Worm (Caenorhabditis elegans) whole organism, L2 larva: Measurements from ENCODE around the gene F53B7.7.
A peak's percentile ranks its signal among the peaks of the same experiment; 100 is the strongest.

ENCODE experiments used
- C34F6.9 ChIP-seq: fragments of 150-350 bp; optimal IDR thresholded peaks from 2 replicates; lab custom pipeline; 2014; ENCODE audit warnings: missing biosample characterization, missing genetic modification characterization
- F13H6.1 ChIP-seq: sonication (generic microtip); optimal IDR thresholded peaks from 2 replicates; lab custom pipeline; 2016; ENCODE audit warnings: missing genetic modification characterization, missing compliant biosample characterization
- R02D3.7 ChIP-seq: fragments of 150-350 bp; optimal IDR thresholded peaks from 2 replicates; lab custom pipeline; 2014; ENCODE audit warnings: missing biosample characterization, missing genetic modification characterization
- Y55F3AM.14 ChIP-seq: fragments of 200-800 bp; sonication (Bioruptor generic); optimal IDR thresholded peaks from 2 replicates; lab custom pipeline; 2018; ENCODE audit warnings: mild to moderate bottlenecking, missing genetic modification characterization, missing compliant biosample characterization
- ZK546.5 ChIP-seq: sonication (generic microtip); optimal IDR thresholded peaks from 2 replicates; lab custom pipeline; 2017; ENCODE audit warnings: missing biosample characterization, missing genetic modification characterization
- alr-1 ChIP-seq: fragments of 150-350 bp; optimal IDR thresholded peaks from 2 replicates; lab custom pipeline; 2014; ENCODE audit warnings: missing biosample characterization, missing genetic modification characterization
- aly-2 ChIP-seq: fragments of 150-350 bp; optimal IDR thresholded peaks from 2 replicates; lab custom pipeline; 2014; ENCODE audit warnings: missing biosample characterization, missing genetic modification characterization
- ama-1 ChIP-seq: fragments of 150-350 bp; optimal IDR thresholded peaks from 2 replicates; lab custom pipeline; 2018; ENCODE audit warnings: inconsistent platforms
- blmp-1 ChIP-seq: sonication (generic microtip); optimal IDR thresholded peaks from 2 replicates; lab custom pipeline; 2017; ENCODE audit warnings: missing genetic modification characterization, mild to moderate bottlenecking, missing compliant biosample characterization, antibody characterized with exemption, moderate library complexity; ENCODE audit not compliant: insufficient read depth
- ceh-16 ChIP-seq: fragments of 150-350 bp; optimal IDR thresholded peaks from 2 replicates; lab custom pipeline; 2014; ENCODE audit warnings: missing biosample characterization, missing genetic modification characterization
- ceh-82 ChIP-seq: fragments of 150-350 bp; optimal IDR thresholded peaks from 2 replicates; lab custom pipeline; 2014; ENCODE audit warnings: missing biosample characterization, missing genetic modification characterization
- crh-2 ChIP-seq: sonication (generic microtip); optimal IDR thresholded peaks from 2 replicates; lab custom pipeline; 2017; ENCODE audit warnings: missing biosample characterization, missing genetic modification characterization
- dmd-4 ChIP-seq: sonication (generic microtip); optimal IDR thresholded peaks from 2 replicates; lab custom pipeline; 2017; ENCODE audit warnings: missing biosample characterization, missing genetic modification characterization
- egl-27 ChIP-seq: sonication (generic microtip); optimal IDR thresholded peaks from 3 replicates; lab custom pipeline; 2017; ENCODE audit warnings: missing biosample characterization, missing genetic modification reagents, missing genetic modification characterization
- elt-1 ChIP-seq: fragments of 150-350 bp; optimal IDR thresholded peaks from 2 replicates; lab custom pipeline; 2014; ENCODE audit warnings: missing biosample characterization, missing genetic modification characterization
- elt-3 ChIP-seq: sonication (generic microtip); optimal IDR thresholded peaks from 2 replicates; lab custom pipeline; 2017; ENCODE audit warnings: missing biosample characterization, missing genetic modification characterization
- fos-1 ChIP-seq: fragments of 150-350 bp; optimal IDR thresholded peaks from 2 replicates; lab custom pipeline; 2014; ENCODE audit warnings: missing biosample characterization, missing genetic modification characterization
- gmeb-1 ChIP-seq: fragments of 150-350 bp; optimal IDR thresholded peaks from 2 replicates; lab custom pipeline; 2014; ENCODE audit warnings: missing biosample characterization, missing genetic modification characterization
- lin-11 ChIP-seq: fragments of 150-350 bp; sonication (generic microtip); optimal IDR thresholded peaks from 2 replicates; lab custom pipeline; 2014; ENCODE audit warnings: missing biosample characterization, missing genetic modification characterization, inconsistent platforms, mixed read lengths
- lin-13 ChIP-seq: fragments of 150-350 bp; optimal IDR thresholded peaks from 2 replicates; lab custom pipeline; 2014; ENCODE audit warnings: missing biosample characterization, missing genetic modification reagents, missing genetic modification characterization
- lin-39 ChIP-seq: fragments of 150-350 bp; optimal IDR thresholded peaks from 2 replicates; lab custom pipeline; 2014; ENCODE audit warnings: missing biosample characterization, missing genetic modification reagents, missing genetic modification characterization
- lsy-2 ChIP-seq, 2 experiments: fragments of 150-350 bp in 1 of 2; sonication (generic microtip) in 1 of 2; optimal IDR thresholded peaks; 2 replicates each; lab custom pipeline; 2014 to 2017; ENCODE audit warnings: missing biosample characterization in 2 of 2, missing genetic modification characterization in 2 of 2
- mab-5 ChIP-seq: fragments of 150-350 bp; optimal IDR thresholded peaks from 2 replicates; lab custom pipeline; 2014; ENCODE audit warnings: missing biosample characterization, missing genetic modification characterization
- mbf-1 ChIP-seq: sonication (generic microtip); optimal IDR thresholded peaks from 2 replicates; lab custom pipeline; 2017; ENCODE audit warnings: missing biosample characterization, missing genetic modification characterization
- mdl-1 ChIP-seq, 2 experiments: fragments of 150-350 bp in 1 of 2; sonication (generic microtip) in 1 of 2; optimal IDR thresholded peaks; 2 replicates each; lab custom pipeline; 2017; ENCODE audit warnings: missing biosample characterization in 2 of 2, missing genetic modification characterization in 2 of 2
- nhr-10 ChIP-seq: sonication (generic microtip); optimal IDR thresholded peaks from 2 replicates; lab custom pipeline; 2017; ENCODE audit warnings: missing biosample characterization, missing genetic modification characterization
- nhr-11 ChIP-seq: fragments of 150-350 bp; optimal IDR thresholded peaks from 2 replicates; lab custom pipeline; 2014; ENCODE audit warnings: missing biosample characterization, missing genetic modification characterization
- nhr-12 ChIP-seq: fragments of 150-350 bp; optimal IDR thresholded peaks from 2 replicates; lab custom pipeline; 2014; ENCODE audit warnings: missing biosample characterization, missing genetic modification characterization
- nhr-129 ChIP-seq: fragments of 150-350 bp; optimal IDR thresholded peaks from 2 replicates; lab custom pipeline; 2014; ENCODE audit warnings: missing biosample characterization, missing genetic modification characterization
- nhr-21 ChIP-seq: fragments of 150-350 bp; optimal IDR thresholded peaks from 2 replicates; lab custom pipeline; 2014; ENCODE audit warnings: missing biosample characterization, missing genetic modification characterization
- nhr-23 ChIP-seq: fragments of 150-350 bp; optimal IDR thresholded peaks from 2 replicates; lab custom pipeline; 2014; ENCODE audit warnings: missing biosample characterization, missing genetic modification reagents, missing genetic modification characterization
- nhr-237 ChIP-seq: fragments of 150-350 bp; optimal IDR thresholded peaks from 2 replicates; lab custom pipeline; 2014; ENCODE audit warnings: missing biosample characterization, missing genetic modification characterization
- nhr-25 ChIP-seq: fragments of 150-350 bp; sonication (generic microtip); optimal IDR thresholded peaks from 3 replicates; lab custom pipeline; 2014; ENCODE audit warnings: missing biosample characterization, missing genetic modification characterization
- nhr-6 ChIP-seq: fragments of 150-350 bp; optimal IDR thresholded peaks from 2 replicates; lab custom pipeline; 2014; ENCODE audit warnings: missing biosample characterization, missing genetic modification characterization
- nhr-77 ChIP-seq: fragments of 150-350 bp; optimal IDR thresholded peaks from 2 replicates; lab custom pipeline; 2014; ENCODE audit warnings: missing biosample characterization, missing genetic modification characterization
- peb-1 ChIP-seq: fragments of 150-350 bp; optimal IDR thresholded peaks from 2 replicates; lab custom pipeline; 2014; ENCODE audit warnings: missing biosample characterization, missing genetic modification characterization
- sem-4 ChIP-seq: fragments of 150-350 bp; optimal IDR thresholded peaks from 2 replicates; lab custom pipeline; 2014; ENCODE audit warnings: missing biosample characterization, missing genetic modification reagents, missing genetic modification characterization
- skn-1 ChIP-seq: sonication (generic microtip); optimal IDR thresholded peaks from 2 replicates; lab custom pipeline; 2017; ENCODE audit warnings: missing biosample characterization, missing genetic modification characterization
- sma-3 ChIP-seq: sonication (generic microtip); optimal IDR thresholded peaks from 2 replicates; lab custom pipeline; 2016; ENCODE audit warnings: missing genetic modification reagents, missing genetic modification characterization, missing compliant biosample characterization
- sma-9 ChIP-seq, 2 experiments: fragments of 150-350 bp in 1 of 2; sonication (generic microtip) in 1 of 2; optimal IDR thresholded peaks; 2 replicates each; lab custom pipeline; 2014 to 2016; ENCODE audit warnings: missing genetic modification characterization in 2 of 2, mild to moderate bottlenecking in 1 of 2, missing biosample characterization in 1 of 2, missing compliant biosample characterization in 1 of 2, missing genetic modification reagents in 1 of 2, moderate library complexity in 1 of 2
- snpc-4 ChIP-seq: fragments of 150-350 bp; optimal IDR thresholded peaks from 2 replicates; lab custom pipeline; 2014; ENCODE audit warnings: missing biosample characterization, missing genetic modification characterization
- unc-39 ChIP-seq: fragments of 150-350 bp; optimal IDR thresholded peaks from 2 replicates; lab custom pipeline; 2014; ENCODE audit warnings: missing biosample characterization, missing genetic modification characterization
- unc-55 ChIP-seq: fragments of 150-350 bp; sonication (generic microtip); optimal IDR thresholded peaks from 3 replicates; lab custom pipeline; 2014; ENCODE audit warnings: missing biosample characterization, missing genetic modification reagents, missing genetic modification characterization
- unc-62 ChIP-seq: fragments of 150-350 bp; optimal IDR thresholded peaks from 2 replicates; lab custom pipeline; 2014; ENCODE audit warnings: missing biosample characterization, missing genetic modification reagents, missing genetic modification characterization
- zag-1 ChIP-seq: fragments of 150-350 bp; optimal IDR thresholded peaks from 2 replicates; lab custom pipeline; 2014; ENCODE audit warnings: missing biosample characterization, missing genetic modification characterization
- ztf-1 ChIP-seq: fragments of 200-800 bp; sonication (Bioruptor generic); conservative IDR thresholded peaks from 2 replicates; pipeline ENCODE4 v1.3.6; 2022; ENCODE audit warnings: missing genetic modification characterization, missing compliant biosample characterization
- ztf-11 ChIP-seq: sonication (generic microtip); optimal IDR thresholded peaks from 2 replicates; lab custom pipeline; 2017; ENCODE audit warnings: missing biosample characterization, missing genetic modification characterization
- ztf-4 ChIP-seq: fragments of 150-350 bp; optimal IDR thresholded peaks from 2 replicates; lab custom pipeline; 2014; ENCODE audit warnings: missing biosample characterization, missing genetic modification characterization

Gene F53B7.7

DNA sequence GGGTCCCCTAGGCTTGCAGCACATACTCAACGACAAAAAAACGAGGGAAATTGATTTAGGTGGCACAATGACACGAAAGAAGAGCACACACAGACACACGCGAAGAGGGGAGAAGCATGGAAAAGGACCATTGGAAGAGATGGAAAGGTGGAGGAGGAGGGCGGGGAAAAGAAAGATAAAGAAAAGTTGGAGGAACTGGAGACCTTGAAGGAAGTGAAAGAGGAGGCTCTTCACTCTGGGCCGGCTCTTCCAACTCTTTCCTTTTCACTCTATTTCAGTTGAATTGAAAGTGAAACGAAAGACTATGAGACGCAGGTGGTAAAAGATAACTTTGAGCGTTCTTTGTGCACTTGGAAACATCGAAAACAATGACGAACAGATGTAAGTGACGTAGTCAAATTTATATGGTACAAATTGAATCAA, 37.4 kb upstream of the F53B7.7 start:
- TF ChIP-seq R02D3.7 (tag; lab: Kevin White, UChicago) = no peak
- TF ChIP-seq egl-27 (tag; lab: Kevin White, UChicago) = peak; percentile 31
- no peak for TF ChIP-seq nhr-25 (tag; lab: Kevin White, UChicago)
- peak; percentile 90 for TF ChIP-seq F13H6.1
- peak; percentile 50 for TF ChIP-seq mab-5 (tag; lab: Kevin White, UChicago)
- no peak for TF ChIP-seq skn-1 (tag; lab: Kevin White, UChicago)
- no peak for TF ChIP-seq dmd-4 (tag; lab: Kevin White, UChicago)
- no peak for TF ChIP-seq unc-39
- peak; percentile 63 for TF ChIP-seq nhr-6
- no peak for TF ChIP-seq ceh-82 (tag; lab: Kevin White, UChicago)
- no peak for TF ChIP-seq ZK546.5 (tag; lab: Kevin White, UChicago)
- TF ChIP-seq aly-2 (tag; lab: Kevin White, UChicago) = no peak
- TF ChIP-seq mbf-1 (tag; lab: Kevin White, UChicago) = no peak
- no peak for TF ChIP-seq nhr-237 (tag; lab: Kevin White, UChicago)
- no peak for TF ChIP-seq peb-1 (tag; lab: Kevin White, UChicago)
- TF ChIP-seq lsy-2 (tag; optimal IDR thresholded peaks at IDR 0.05; lab: Kevin White, UChicago) = peak in 1 of 2 experiments; percentile 80
- TF ChIP-seq unc-62 (GFP tag; lab: Kevin White, UChicago) = no peak
- no peak for TF ChIP-seq nhr-10 (tag; lab: Kevin White, UChicago)
- TF ChIP-seq lin-13 (GFP tag; lab: Kevin White, UChicago) = peak; percentile 43
- no peak for TF ChIP-seq elt-3 (tag; lab: Kevin White, UChicago)
- no peak for TF ChIP-seq lin-11 (tag; lab: Kevin White, UChicago)
- TF ChIP-seq sma-3 (GFP tag; lab: Kevin White, UChicago) = no peak
- TF ChIP-seq fos-1 = peak; percentile 32
- TF ChIP-seq mdl-1 (tag; optimal IDR thresholded peaks at IDR 0.05; lab: Kevin White, UChicago) = peak in 1 of 2 experiments; percentile 55
- no peak for TF ChIP-seq ceh-16
- peak; percentile 75 for TF ChIP-seq Y55F3AM.14
- no peak for TF ChIP-seq nhr-11 (tag; lab: Kevin White, UChicago)
- TF ChIP-seq nhr-21 (tag; lab: Kevin White, UChicago) = no peak
- no peak for TF ChIP-seq nhr-77 (tag; lab: Kevin White, UChicago)
- TF ChIP-seq nhr-23 (tag; lab: Kevin White, UChicago) = no peak
- no peak for TF ChIP-seq ztf-1 (GFP tag; lab: Robert Waterston, UW)
- TF ChIP-seq crh-2 (tag; lab: Kevin White, UChicago) = peak; percentile 75
- peak; percentile 88 for TF ChIP-seq sma-9 (GFP tag; optimal IDR thresholded peaks at IDR 0.05; lab: Kevin White, UChicago)
- TF ChIP-seq sma-9 (tag; optimal IDR thresholded peaks at IDR 0.05; lab: Kevin White, UChicago) = no peak
- peak; percentile 11 for TF ChIP-seq snpc-4
- peak; percentile 85 for TF ChIP-seq nhr-129 (tag; lab: Kevin White, UChicago)
- TF ChIP-seq zag-1 (tag; lab: Kevin White, UChicago) = peak; percentile 6
- TF ChIP-seq ama-1 (lab: Kevin White, UChicago) = no peak
- peak; percentile 74 for TF ChIP-seq sem-4
- no peak for TF ChIP-seq nhr-12 (tag; lab: Kevin White, UChicago)
- no peak for TF ChIP-seq ztf-11 (tag; lab: Kevin White, UChicago)
- no peak for TF ChIP-seq alr-1 (tag; lab: Kevin White, UChicago)
- no peak for TF ChIP-seq elt-1 (tag; lab: Kevin White, UChicago)
- peak; percentile 74 for TF ChIP-seq blmp-1 (tag; lab: Kevin White, UChicago)
- TF ChIP-seq unc-55 (GFP tag; lab: Kevin White, UChicago) = peak; percentile 85
- no peak for TF ChIP-seq gmeb-1 (tag; lab: Kevin White, UChicago)
- no peak for TF ChIP-seq lin-39 (tag; lab: Kevin White, UChicago)
- peak; percentile 52 for TF ChIP-seq ztf-4 (tag; lab: Kevin White, UChicago)
- TF ChIP-seq C34F6.9 = peak; percentile 84
- TF ChIP-seq, all 48 proteins: peak for 19
